Worm (Caenorhabditis elegans): ENCODE measurements around the gene Y53F4B.26.

ce11 chrII:15148442-15148841 is 7.7 kb upstream of the Y53F4B.26 start:
- TF ChIP-seq cog-1 (tag; optimal IDR thresholded peaks at IDR 0.05) (no peak), klf-2 (GFP tag; conservative IDR thresholded peaks at IDR 0.05) (no peak), tab-1 (GFP tag; IDR thresholded peaks at IDR 0.05) (no peak)

All from whole organism, midembryonic.